Worm (Caenorhabditis elegans) whole organism, mixed stage, embryonic: ENCODE data around the gene ttc-36.

Experiments
- ceh-43 ChIP-seq: fragments of 200-800 bp; sonication (Bioruptor generic); optimal IDR thresholded peaks from 2 replicates; lab custom pipeline; 2018; ENCODE audit warnings: mild to moderate bottlenecking, missing genetic modification characterization, moderate library complexity, missing compliant biosample characterization
- nhr-237 ChIP-seq: fragments of 150-350 bp; optimal IDR thresholded peaks from 2 replicates; lab custom pipeline; 2014; ENCODE audit warnings: missing biosample characterization, missing genetic modification characterization
- nhr-76 ChIP-seq: sonication (generic microtip); optimal IDR thresholded peaks from 2 replicates; lab custom pipeline; 2017; ENCODE audit warnings: missing biosample characterization, missing genetic modification characterization

- TF ChIP-seq nhr-76 (tag; lab: Kevin White, UChicago): no peak
- no peak for TF ChIP-seq nhr-237 (tag; lab: Kevin White, UChicago)
- TF ChIP-seq ceh-43 (GFP tag; lab: Kevin White, UChicago): no peak
Measured at ce11 chrII:10065472-10065871, 35.5 kb downstream of the ttc-36 start.
